Fruit fly (Drosophila melanogaster) whole organism, prepupa: ENCODE results near the gene dind.

Source experiments
- Ets21C ChIP-seq: fragments of 200-800 bp; sonication (Bioruptor generic); optimal IDR thresholded peaks from 3 replicates; lab custom pipeline; 2016; ENCODE audit warnings: missing biosample characterization, missing genetic modification characterization
- eg ChIP-seq: fragments of 200-800 bp; sonication (Bioruptor generic); IDR thresholded peaks from 3 replicates; pipeline ENCODE4 v1.3.6; 2022; ENCODE audit warnings: missing biosample characterization, missing genetic modification characterization

DNA sequence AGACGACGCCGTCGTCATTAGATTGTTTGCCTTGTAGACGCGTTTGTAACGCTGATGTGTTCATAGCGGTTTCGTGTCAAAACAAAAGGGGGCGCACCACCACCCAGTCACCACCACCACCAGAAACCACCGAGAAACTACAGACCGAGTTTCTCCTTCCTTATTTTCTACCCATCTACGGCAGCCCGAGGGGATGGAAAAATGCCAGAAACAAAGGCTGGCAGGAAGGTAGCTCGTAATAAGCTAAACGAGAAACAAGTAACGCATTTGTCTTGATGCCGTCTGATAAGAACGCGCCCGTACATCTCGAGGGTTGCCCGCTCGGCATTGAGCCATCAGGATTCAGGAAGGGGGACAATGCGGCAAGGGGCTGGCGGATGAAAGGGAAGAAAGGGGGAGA is 30.2 kb upstream of the dind start:
- TF ChIP-seq eg (no peak), Ets21C (GFP tag; lab: Kevin White, UChicago) (no peak)
